Worm (Caenorhabditis elegans) whole organism, young adult: ENCODE measurements around the gene srt-24.

Source experiments
- B0035.1 ChIP-seq: sonication (generic microtip); optimal IDR thresholded peaks from 2 replicates; lab custom pipeline; 2016; ENCODE audit warnings: missing genetic modification characterization, mild to moderate bottlenecking, missing compliant biosample characterization, missing genotype, missing genetic modification reagents
- B0336.3 ChIP-seq: fragments of 200-800 bp; sonication (Bioruptor generic); IDR thresholded peaks from 2 replicates; pipeline ENCODE4 v1.3.6; 2022; ENCODE audit warnings: missing genetic modification characterization, missing compliant biosample characterization
- C06A6.2 ChIP-seq: fragments of 200-800 bp; sonication (Bioruptor generic); conservative IDR thresholded peaks from 2 replicates; pipeline ENCODE4 v1.3.6; 2022; ENCODE audit warnings: missing genetic modification characterization, missing compliant biosample characterization
- D2030.7 ChIP-seq: fragments of 200-800 bp; sonication (Bioruptor generic); IDR thresholded peaks from 2 replicates; pipeline ENCODE4 v1.3.6; 2022; ENCODE audit warnings: missing genetic modification reagents, missing genetic modification characterization, missing compliant biosample characterization
- F10E7.11 ChIP-seq: sonication (generic microtip); optimal IDR thresholded peaks from 2 replicates; lab custom pipeline; 2017; ENCODE audit warnings: mild to moderate bottlenecking, missing genetic modification characterization, moderate library complexity, missing compliant biosample characterization
- F33H1.4 ChIP-seq: fragments of 200-800 bp; sonication (Bioruptor generic); IDR thresholded peaks from 2 replicates; pipeline ENCODE4 v1.3.6; 2022; ENCODE audit warnings: missing genetic modification reagents, missing genetic modification characterization, missing compliant biosample characterization
- F49E8.2 ChIP-seq: sonication (generic microtip); optimal IDR thresholded peaks from 3 replicates; lab custom pipeline; 2017; ENCODE audit warnings: missing genetic modification characterization, mild to moderate bottlenecking, missing compliant biosample characterization, antibody characterized with exemption, moderate library complexity; ENCODE audit not compliant: insufficient read depth
- F57C9.4 ChIP-seq: sonication (generic microtip); optimal IDR thresholded peaks from 2 replicates; lab custom pipeline; 2017; ENCODE audit warnings: mild to moderate bottlenecking, missing genetic modification characterization, missing compliant biosample characterization
- T26A5.8 ChIP-seq: sonication (generic microtip); optimal IDR thresholded peaks from 2 replicates; lab custom pipeline; 2016; ENCODE audit warnings: missing genetic modification characterization, missing compliant biosample characterization
- Y53F4B.3 ChIP-seq: fragments of 200-800 bp; sonication (Bioruptor generic); IDR thresholded peaks from 2 replicates; pipeline ENCODE4 v1.3.6; 2022; ENCODE audit warnings: missing genetic modification reagents, missing genetic modification characterization, missing compliant biosample characterization
- Y53G8AR.9 ChIP-seq: fragments of 200-800 bp; sonication (Bioruptor generic); conservative IDR thresholded peaks from 2 replicates; pipeline ENCODE4 v1.3.6; 2022; ENCODE audit warnings: missing genetic modification reagents, missing genetic modification characterization, missing compliant biosample characterization
- ZK185.1 ChIP-seq: sonication (generic microtip); optimal IDR thresholded peaks from 2 replicates; lab custom pipeline; 2016; ENCODE audit warnings: mild to moderate bottlenecking, missing genetic modification characterization, missing compliant biosample characterization; ENCODE audit not compliant: poor library complexity, severe bottlenecking
- ama-1 ChIP-seq, 3 experiments: fragments of 150-350 bp in 1 of 3; sonication (generic microtip) in 2 of 3; optimal IDR thresholded peaks; 2 replicates each; lab custom pipeline; 2014 to 2018; ENCODE audit warnings: missing biosample characterization in 2 of 3, missing genetic modification characterization in 2 of 3, missing genetic modification reagents in 2 of 3
- ccch-3 ChIP-seq: fragments of 200-800 bp; sonication (Bioruptor generic); optimal IDR thresholded peaks from 2 replicates; lab custom pipeline; 2018; ENCODE audit warnings: mild to moderate bottlenecking, missing genetic modification characterization, missing compliant biosample characterization
- ceh-40 ChIP-seq: fragments of 200-800 bp; sonication (Bioruptor generic); IDR thresholded peaks from 2 replicates; pipeline ENCODE4 v1.3.6; 2022; ENCODE audit warnings: missing genetic modification characterization, missing compliant biosample characterization
- ceh-79 ChIP-seq: sonication (generic microtip); optimal IDR thresholded peaks from 2 replicates; lab custom pipeline; 2017; ENCODE audit warnings: mild to moderate bottlenecking, missing genetic modification characterization, missing compliant biosample characterization
- chd-7 ChIP-seq: sonication (generic microtip); optimal IDR thresholded peaks from 2 replicates; lab custom pipeline; 2016; ENCODE audit warnings: mild to moderate bottlenecking, missing genetic modification characterization, moderate library complexity, missing compliant biosample characterization
- dox-1 ChIP-seq: fragments of 200-800 bp; sonication (Bioruptor generic); IDR thresholded peaks from 2 replicates; pipeline ENCODE4 v1.3.6; 2022; ENCODE audit warnings: missing genetic modification reagents, missing genetic modification characterization, missing compliant biosample characterization
- efl-1 ChIP-seq: fragments of 150-350 bp; optimal IDR thresholded peaks from 2 replicates; lab custom pipeline; 2014; ENCODE audit warnings: missing biosample characterization, missing genetic modification reagents, missing genetic modification characterization
- lir-1 ChIP-seq: fragments of 200-800 bp; sonication (Bioruptor generic); conservative IDR thresholded peaks from 2 replicates; pipeline ENCODE4 v1.3.6; 2022; ENCODE audit warnings: missing genetic modification reagents, missing genetic modification characterization, missing compliant biosample characterization
- lsy-27 ChIP-seq: sonication (generic microtip); optimal IDR thresholded peaks from 2 replicates; lab custom pipeline; 2017; ENCODE audit warnings: missing genetic modification characterization, mild to moderate bottlenecking, missing compliant biosample characterization, antibody characterized with exemption, missing genotype, borderline replicate concordance; ENCODE audit not compliant: insufficient read depth
- madf-10 ChIP-seq: sonication (generic microtip); optimal IDR thresholded peaks from 2 replicates; lab custom pipeline; 2016; ENCODE audit warnings: mild to moderate bottlenecking, missing genetic modification characterization, missing compliant biosample characterization
- madf-3 ChIP-seq: fragments of 200-800 bp; sonication (Bioruptor generic); IDR thresholded peaks from 2 replicates; pipeline ENCODE4 v1.3.6; 2022; ENCODE audit warnings: missing genetic modification reagents, missing genetic modification characterization, missing compliant biosample characterization
- mxl-1 ChIP-seq: sonication (generic microtip); optimal IDR thresholded peaks from 2 replicates; lab custom pipeline; 2016; ENCODE audit warnings: missing genetic modification characterization, missing compliant biosample characterization
- nfya-2 ChIP-seq: fragments of 200-800 bp; sonication (Bioruptor generic); IDR thresholded peaks from 2 replicates; pipeline ENCODE4 v1.3.6; 2022; ENCODE audit warnings: missing genetic modification reagents, missing genetic modification characterization, missing compliant biosample characterization
- pha-4 ChIP-seq: fragments of 150-350 bp; sonication (generic microtip); optimal IDR thresholded peaks from 2 replicates; lab custom pipeline; 2014; ENCODE audit warnings: missing biosample characterization, missing genetic modification reagents, missing genetic modification characterization
- rpc-1 ChIP-seq, 2 experiments: fragments of 150-350 bp in 1 of 2; sonication (generic microtip) in 1 of 2; optimal IDR thresholded peaks; 2 replicates each; lab custom pipeline; 2014 to 2018; ENCODE audit warnings: missing biosample characterization in 1 of 2, missing genetic modification characterization in 1 of 2, missing genetic modification reagents in 1 of 2, missing genotype in 1 of 2
- snpc-1.1 ChIP-seq: sonication (generic microtip); optimal IDR thresholded peaks from 2 replicates; lab custom pipeline; 2017; ENCODE audit warnings: missing genetic modification characterization, mild to moderate bottlenecking, missing compliant biosample characterization, antibody characterized with exemption, moderate library complexity, missing genotype, missing genetic modification reagents; ENCODE audit not compliant: insufficient read depth
- snpc-1.3 ChIP-seq: sonication (generic microtip); optimal IDR thresholded peaks from 2 replicates; lab custom pipeline; 2017; ENCODE audit warnings: missing genetic modification characterization, mild to moderate bottlenecking, missing compliant biosample characterization, antibody characterized with exemption, moderate library complexity, missing genotype, missing genetic modification reagents; ENCODE audit not compliant: insufficient read depth
- sptf-2 ChIP-seq: fragments of 200-800 bp; sonication (Bioruptor generic); optimal IDR thresholded peaks from 2 replicates; lab custom pipeline; 2018; ENCODE audit warnings: mild to moderate bottlenecking, missing genetic modification characterization, missing compliant biosample characterization
- tlf-1 ChIP-seq: fragments of 200-800 bp; sonication (Bioruptor generic); optimal IDR thresholded peaks from 2 replicates; lab custom pipeline; 2018; ENCODE audit warnings: mild to moderate bottlenecking, missing genetic modification characterization, missing compliant biosample characterization
- xnd-1 ChIP-seq: sonication (generic microtip); optimal IDR thresholded peaks from 2 replicates; lab custom pipeline; 2016; ENCODE audit warnings: missing genotype, missing genetic modification reagents, missing genetic modification characterization, missing compliant biosample characterization
- zim-3 ChIP-seq: sonication (generic microtip); optimal IDR thresholded peaks from 2 replicates; lab custom pipeline; 2017; ENCODE audit warnings: mild to moderate bottlenecking, missing genetic modification characterization, moderate library complexity, missing compliant biosample characterization

srt-24 gene

ce11 chrIV:762016-762459 lies 31.2 kb upstream of the srt-24 start:
- TF ChIP-seq rpc-1 (optimal IDR thresholded peaks at IDR 0.05; lab: Kevin White, UChicago) (no peak), rpc-1 (tag; optimal IDR thresholded peaks at IDR 0.05; lab: Kevin White, UChicago) (no peak), B0035.1 (peak; percentile 7), ccch-3 (no peak), ceh-79 (tag; lab: Kevin White, UChicago) (no peak), snpc-1.1 (tag; lab: Kevin White, UChicago) (no peak), ama-1 (optimal IDR thresholded peaks at IDR 0.05; lab: Kevin White, UChicago) (peak; percentile 87), ama-1 (GFP tag; optimal IDR thresholded peaks at IDR 0.05; lab: Kevin White, UChicago) (no peak), madf-10 (tag; lab: Kevin White, UChicago) (no peak), zim-3 (no peak), Y53F4B.3 (GFP tag; lab: Robert Waterston, UW) (no peak)

- TF ChIP-seq sptf-2 (no peak), D2030.7 (GFP tag; lab: Robert Waterston, UW) (no peak), B0336.3 (GFP tag; lab: Robert Waterston, UW) (no peak), lir-1 (GFP tag; lab: Robert Waterston, UW) (no peak), ceh-40 (GFP tag; lab: Robert Waterston, UW) (no peak), F10E7.11 (tag; lab: Kevin White, UChicago) (no peak), chd-7 (tag; lab: Kevin White, UChicago) (no peak), lsy-27 (tag; lab: Kevin White, UChicago) (no peak)
Measured at ce11 chrIV:760267-760666, 29.4 kb upstream of the srt-24 start, which contains the start of gene gst-40. gst-40 (plus strand) TSS chrIV:760502.

DNA sequence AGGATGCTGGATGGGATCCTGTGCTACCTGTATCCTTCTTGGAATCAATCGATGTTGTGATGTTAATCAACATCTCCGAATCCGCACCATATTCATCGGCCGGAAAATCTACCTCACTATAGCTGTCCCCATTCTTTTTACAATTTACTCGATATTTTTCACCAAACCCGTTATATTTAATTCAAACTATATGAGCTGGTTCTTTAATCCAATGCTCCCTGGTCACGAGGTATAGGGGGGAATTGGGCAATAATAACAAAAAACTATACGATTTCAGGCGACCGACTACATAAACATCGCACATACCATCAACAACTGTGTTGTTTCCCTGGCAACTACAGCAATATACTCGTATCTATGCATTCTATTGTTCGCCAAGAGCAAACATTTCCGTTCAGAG lies 26.7 kb upstream of the srt-24 start:
- no peak for TF ChIP-seq dox-1
- TF ChIP-seq ceh-79 (tag; lab: Kevin White, UChicago): no peak
- TF ChIP-seq snpc-1.3: no peak
- no peak for TF ChIP-seq mxl-1
- no peak for TF ChIP-seq F49E8.2 (tag; lab: Kevin White, UChicago)
- no peak for TF ChIP-seq F33H1.4 (GFP tag; lab: Robert Waterston, UW)
- TF ChIP-seq efl-1 (GFP tag; lab: Kevin White, UChicago): no peak
- no peak for TF ChIP-seq madf-3
- TF ChIP-seq C06A6.2: no peak
- no peak for TF ChIP-seq ZK185.1 (tag; lab: Kevin White, UChicago)
- TF ChIP-seq xnd-1 (tag; lab: Kevin White, UChicago): no peak
- no peak for TF ChIP-seq T26A5.8 (tag; lab: Kevin White, UChicago)
- no peak for TF ChIP-seq pha-4 (tag; lab: Kevin White, UChicago)

DNA sequence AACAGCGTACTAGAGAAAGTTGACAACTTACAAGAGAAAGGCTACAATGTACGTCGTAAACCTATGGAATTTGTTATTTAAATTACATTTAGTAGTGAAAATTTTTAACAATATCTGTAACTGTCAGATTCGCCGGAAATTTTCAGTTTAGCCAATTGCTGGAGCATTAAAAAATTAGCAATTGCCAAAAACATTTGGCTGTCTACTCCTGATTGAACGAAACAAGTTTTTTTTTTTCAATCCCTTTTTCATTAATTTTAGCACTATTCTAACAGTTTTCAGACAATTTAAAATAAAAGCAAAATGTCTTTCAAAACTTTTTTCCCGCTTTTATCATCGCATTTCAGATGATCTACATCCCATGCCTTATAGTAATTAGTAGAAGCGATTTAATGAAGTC lies 26.1 kb upstream of the srt-24 start:
- no peak for TF ChIP-seq Y53F4B.3 (GFP tag; lab: Robert Waterston, UW)
- TF ChIP-seq Y53G8AR.9 (GFP tag; lab: Robert Waterston, UW): no peak
- no peak for TF ChIP-seq nfya-2
- no peak for TF ChIP-seq B0336.3 (GFP tag; lab: Robert Waterston, UW)
- TF ChIP-seq tlf-1 (GFP tag; lab: Kevin White, UChicago): no peak
- no peak for TF ChIP-seq F57C9.4
